Worm (Caenorhabditis elegans): ENCODE results near the gene der-2.

Gene der-2

ce11 chrIII:7246389-7246788, 23.5 kb upstream of the der-2 start:
- TF ChIP-seq pha-4 (tag; optimal IDR thresholded peaks at IDR 0.05) (no peak), ekl-4 (GFP tag; IDR thresholded peaks at IDR 0.05) (no peak), dpl-1 (GFP tag; optimal IDR thresholded peaks at IDR 0.05) (no peak), Y56A3A.18 (GFP tag; IDR thresholded peaks at IDR 0.05) (no peak), ztf-6 (GFP tag; IDR thresholded peaks at IDR 0.05) (no peak), madf-3 (GFP tag; IDR thresholded peaks at IDR 0.05) (no peak), ztf-22 (GFP tag; optimal IDR thresholded peaks at IDR 0.05) (no peak), nfya-1 (tag; optimal IDR thresholded peaks at IDR 0.05; ENCODE audit: borderline replicate concordance, insufficient read depth) (no peak), F57C9.4 (tag; optimal IDR thresholded peaks at IDR 0.05) (no peak), hlh-12 (tag; optimal IDR thresholded peaks at IDR 0.05) (no peak), nfyb-1 (GFP tag; IDR thresholded peaks at IDR 0.05) (no peak), egrh-3 (GFP tag; IDR thresholded peaks at IDR 0.05) (no peak)

ce11 chrIII:7242988-7243387, 20.1 kb upstream of the der-2 start, which contains the start of gene osm-10:
Gene osm-10, plus strand, starts transcription at chrIII:7243280.
- TF ChIP-seq ceh-27 (GFP tag; optimal IDR thresholded peaks at IDR 0.05) (no peak), atf-7 (tag; optimal IDR thresholded peaks at IDR 0.05) (no peak)

ce11 chrIII:7241065-7241464, 18.1 kb upstream of the der-2 start, which contains the start of gene ztf-31:
Gene ztf-31, plus strand, starts transcription at chrIII:7241365.
- TF ChIP-seq somi-1 (GFP tag; optimal IDR thresholded peaks at IDR 0.05), result no peak
- no peak for TF ChIP-seq nhr-179 (tag; optimal IDR thresholded peaks at IDR 0.05)
- no peak for TF ChIP-seq tbp1 (GFP tag; optimal IDR thresholded peaks at IDR 0.05)
- no peak for TF ChIP-seq snpc-4 (GFP tag; optimal IDR thresholded peaks at IDR 0.05)
- no peak for TF ChIP-seq snpc-4 (tag; optimal IDR thresholded peaks at IDR 0.05)
- TF ChIP-seq lin-40 (tag; optimal IDR thresholded peaks at IDR 0.05), result no peak
- TF ChIP-seq C06A6.2 (GFP tag; conservative IDR thresholded peaks at IDR 0.05), result no peak
- no peak for TF ChIP-seq hlh-12 (tag; optimal IDR thresholded peaks at IDR 0.05)

- TF ChIP-seq chd-7 (tag; optimal IDR thresholded peaks at IDR 0.05), result no peak
- TF ChIP-seq lin-35 (GFP tag; optimal IDR thresholded peaks at IDR 0.05), result no peak
- TF ChIP-seq rpc-1 (optimal IDR thresholded peaks at IDR 0.05), result no peak
- TF ChIP-seq rpc-1 (tag; optimal IDR thresholded peaks at IDR 0.05), result no peak
These were observed 16.5 kb upstream of the der-2 start for ce11 chrIII:7239416-7239815.

ce11 chrIII:7238727-7239126, 15.8 kb upstream of the der-2 start, which contains the start of gene pars-1:
Gene pars-1, plus strand, starts transcription at chrIII:7239027.
- TF ChIP-seq cebp-1 (GFP tag; IDR thresholded peaks at IDR 0.05) (no peak), cebp-1 (tag; optimal IDR thresholded peaks at IDR 0.05) (peak; percentile 89), ceh-27 (GFP tag; optimal IDR thresholded peaks at IDR 0.05) (no peak)

ce11 chrIII:7237877-7238276, 14.9 kb upstream of the der-2 start:
- TF ChIP-seq hmg-1.2 (GFP tag; IDR thresholded peaks at IDR 0.05) (0 out of 2 replicates have a peak, but pooled peaks have one; percentile 12), D2030.7 (GFP tag; IDR thresholded peaks at IDR 0.05) (peak; percentile 43; the same call in 1 of the 2 replicates), madf-6 (GFP tag; IDR thresholded peaks at IDR 0.05) (peak; percentile 57), F33H1.4 (GFP tag; IDR thresholded peaks at IDR 0.05) (peak; percentile 82), ceh-91 (GFP tag; IDR thresholded peaks at IDR 0.05) (peak; percentile 63; the same call in 1 of the 2 replicates), efl-1 (GFP tag; optimal IDR thresholded peaks at IDR 0.05) (peak; percentile 32), dox-1 (GFP tag; IDR thresholded peaks at IDR 0.05) (peak; percentile 61; the same call in 1 of the 2 replicates), egrh-3 (GFP tag; IDR thresholded peaks at IDR 0.05) (0 out of 2 replicates have a peak, but pooled peaks have one; percentile 8), lsl-1 (GFP tag; optimal IDR thresholded peaks at IDR 0.05) (peak; percentile 56)
